Fruit fly (Drosophila melanogaster): Measurements from ENCODE around the gene Atg17.

- TF ChIP-seq toe (GFP tag; optimal IDR thresholded peaks at IDR 0.05) (no peak), CG11617 (GFP tag; optimal IDR thresholded peaks at IDR 0.05) (no peak), tj (GFP tag; optimal IDR thresholded peaks at IDR 0.05) (no peak), CG14711 (tag; optimal IDR thresholded peaks at IDR 0.05) (no peak)
Measured at dm6 chr3R:5696384-5696783, 26.9 kb downstream of the Atg17 start.

All from whole organism, adult.